Worm (Caenorhabditis elegans) whole organism, early embryonic: ENCODE results near the gene K02F3.9.

Experiments
- B0310.2 ChIP-seq: sonication (generic microtip); optimal IDR thresholded peaks from 2 replicates; lab custom pipeline; 2016; ENCODE audit warnings: mild to moderate bottlenecking, missing genetic modification characterization, missing compliant biosample characterization
- F13C5.2 ChIP-seq: sonication (generic microtip); optimal IDR thresholded peaks from 2 replicates; lab custom pipeline; 2017; ENCODE audit warnings: mild to moderate bottlenecking, missing genetic modification characterization, inconsistent platforms, missing compliant biosample characterization
- aly-1 ChIP-seq: sonication (generic microtip); optimal IDR thresholded peaks from 2 replicates; lab custom pipeline; 2016; ENCODE audit warnings: missing genetic modification characterization, missing compliant biosample characterization
- ama-1 ChIP-seq: fragments of 150-350 bp; optimal IDR thresholded peaks from 2 replicates; lab custom pipeline; 2014
- ceh-13 ChIP-seq: fragments of 200-800 bp; sonication (Bioruptor generic); optimal IDR thresholded peaks from 2 replicates; lab custom pipeline; 2018; ENCODE audit warnings: mild to moderate bottlenecking, missing genetic modification characterization, missing compliant biosample characterization
- ceh-36 ChIP-seq: sonication (generic microtip); optimal IDR thresholded peaks from 2 replicates; lab custom pipeline; 2016; ENCODE audit warnings: missing genetic modification characterization, inconsistent platforms, missing compliant biosample characterization
- ets-7 ChIP-seq: sonication (generic microtip); optimal IDR thresholded peaks from 2 replicates; lab custom pipeline; 2016; ENCODE audit warnings: missing genotype, missing genetic modification characterization, missing compliant biosample characterization
- flt-1 ChIP-seq: fragments of 200-800 bp; sonication (Bioruptor generic); IDR thresholded peaks from 2 replicates; pipeline ENCODE4 v1.3.6; 2022; ENCODE audit warnings: missing genetic modification characterization, missing compliant biosample characterization
- hmbx-1 ChIP-seq: sonication (generic microtip); optimal IDR thresholded peaks from 2 replicates; lab custom pipeline; 2016; ENCODE audit warnings: mild to moderate bottlenecking, missing genetic modification characterization, missing compliant biosample characterization
- hmg-4 ChIP-seq: fragments of 200-800 bp; sonication (Bioruptor generic); optimal IDR thresholded peaks from 2 replicates; lab custom pipeline; 2018; ENCODE audit warnings: mild to moderate bottlenecking, missing genetic modification characterization, missing compliant biosample characterization
- hnd-1 ChIP-seq: sonication (generic microtip); optimal IDR thresholded peaks from 2 replicates; lab custom pipeline; 2016; ENCODE audit warnings: missing genetic modification characterization, missing compliant biosample characterization
- pes-1 ChIP-seq: fragments of 200-800 bp; sonication (Bioruptor generic); IDR thresholded peaks from 2 replicates; pipeline ENCODE4 v1.3.6; 2022; ENCODE audit warnings: missing genetic modification reagents, missing genetic modification characterization, missing compliant biosample characterization
- scrt-1 ChIP-seq: fragments of 200-800 bp; sonication (Bioruptor generic); IDR thresholded peaks from 2 replicates; pipeline ENCODE4 v1.3.6; 2022; ENCODE audit warnings: missing genetic modification characterization, missing compliant biosample characterization
- sea-1 ChIP-seq: fragments of 200-800 bp; sonication (Bioruptor generic); conservative IDR thresholded peaks from 2 replicates; pipeline ENCODE4 v1.3.6; 2022; ENCODE audit warnings: missing genetic modification characterization, missing compliant biosample characterization
- tbx-11 ChIP-seq: fragments of 200-800 bp; sonication (Bioruptor generic); IDR thresholded peaks from 2 replicates; pipeline ENCODE4 v1.3.6; 2022; ENCODE audit warnings: missing genetic modification characterization, missing compliant biosample characterization
- tbx-37 ChIP-seq: fragments of 200-800 bp; sonication (Bioruptor generic); conservative IDR thresholded peaks from 2 replicates; pipeline ENCODE4 v1.3.6; 2022; ENCODE audit warnings: missing genetic modification reagents, missing genetic modification characterization, missing compliant biosample characterization
- tra-4 ChIP-seq: sonication (generic microtip); optimal IDR thresholded peaks from 2 replicates; lab custom pipeline; 2017; ENCODE audit warnings: missing genetic modification characterization, missing compliant biosample characterization

Gene K02F3.9

DNA sequence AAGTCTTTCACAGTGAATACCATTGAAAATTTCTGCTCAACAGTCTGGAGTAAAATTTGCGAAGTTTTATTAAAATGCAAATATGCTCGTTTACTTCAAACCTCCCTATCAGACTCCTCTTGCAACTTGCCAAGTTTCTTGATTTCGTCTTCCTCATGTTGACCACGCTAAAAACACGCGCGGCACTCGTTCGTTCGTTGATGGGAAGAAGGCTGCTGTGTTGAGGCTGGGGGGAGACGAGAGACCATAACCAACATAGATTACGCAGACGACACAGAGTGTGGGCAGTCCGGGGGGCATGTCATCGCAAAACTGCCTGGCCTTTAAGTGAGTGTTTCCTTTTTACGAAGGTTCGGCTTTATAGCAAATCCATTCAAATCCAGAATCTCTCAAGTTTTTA, 2.8 kb upstream of the K02F3.9 start:
- no peak for TF ChIP-seq ceh-13
- peak; percentile 23 for TF ChIP-seq hmg-4 (GFP tag; lab: Kevin White, UChicago)
- no peak for TF ChIP-seq flt-1
- no peak for TF ChIP-seq pes-1 (GFP tag; lab: Robert Waterston, UW)

DNA sequence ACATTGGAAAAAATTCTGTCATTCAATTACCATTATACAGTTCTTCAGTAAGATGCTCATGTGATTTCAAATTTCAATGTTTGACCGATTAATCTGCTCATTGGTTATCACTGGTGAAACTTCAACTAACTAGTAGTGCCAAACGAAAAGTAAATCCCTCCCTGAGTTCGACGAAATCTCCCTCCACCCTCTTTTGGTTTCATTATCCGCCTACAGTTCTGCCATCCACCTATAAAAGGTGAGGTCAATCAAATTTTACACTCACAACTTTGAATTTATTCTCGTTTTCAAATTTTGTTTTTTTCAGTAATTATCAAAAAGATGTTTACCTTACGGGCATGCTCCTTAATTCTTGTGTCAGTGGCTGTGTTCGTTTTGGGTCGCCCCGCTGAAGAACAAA, 1.5 kb upstream of the K02F3.9 start, which contains the start of gene far-8:
TSS of gene far-8 (plus strand) at position 301 of the 400 bp plus-strand sequence.
- no peak for TF ChIP-seq hmbx-1 (tag; lab: Kevin White, UChicago)
- no peak for TF ChIP-seq tbx-37 (GFP tag; lab: Robert Waterston, UW)

ce11 chrIII:839491-839890, 1.7 kb downstream of the K02F3.9 start, which contains the start of gene dos-3:
Gene dos-3 (minus strand): TSS chrIII:839591.
- TF ChIP-seq tbx-37 (GFP tag; lab: Robert Waterston, UW) (no peak), hmbx-1 (tag; lab: Kevin White, UChicago) (no peak), ceh-13 (no peak), F13C5.2 (tag; lab: Kevin White, UChicago) (no peak), hnd-1 (tag; lab: Kevin White, UChicago) (no peak), tbx-11 (no peak), ama-1 (lab: Kevin White, UChicago) (no peak), sea-1 (GFP tag; lab: Robert Waterston, UW) (no peak), B0310.2 (tag; lab: Kevin White, UChicago) (no peak), flt-1 (no peak), scrt-1 (GFP tag; lab: Robert Waterston, UW) (no peak), ets-7 (tag; lab: Kevin White, UChicago) (no peak), aly-1 (no peak), tra-4 (tag; lab: Kevin White, UChicago) (no peak), hmg-4 (GFP tag; lab: Kevin White, UChicago) (no peak), pes-1 (GFP tag; lab: Robert Waterston, UW) (no peak), ceh-36 (no peak)

- TF ChIP-seq aly-1 = no peak
- TF ChIP-seq B0310.2 (tag; lab: Kevin White, UChicago) = peak; percentile 44
- peak; percentile 75; the same call in 1 of the 2 replicates for TF ChIP-seq sea-1 (GFP tag; lab: Robert Waterston, UW)
- peak; percentile 49 for TF ChIP-seq hnd-1 (tag; lab: Kevin White, UChicago)
- TF ChIP-seq pes-1 (GFP tag; lab: Robert Waterston, UW) = peak; percentile 80; the same call in 1 of the 2 replicates
- TF ChIP-seq tbx-37 (GFP tag; lab: Robert Waterston, UW) = peak; percentile 34; the same call in 1 of the 2 replicates
- TF ChIP-seq ceh-13 = no peak
- TF ChIP-seq hmbx-1 (tag; lab: Kevin White, UChicago) = peak; percentile 39
- peak; percentile 48 for TF ChIP-seq tra-4 (tag; lab: Kevin White, UChicago)
- peak; percentile 78; the same call in 1 of the 2 replicates for TF ChIP-seq scrt-1 (GFP tag; lab: Robert Waterston, UW)
- TF ChIP-seq ets-7 (tag; lab: Kevin White, UChicago) = no peak
- TF ChIP-seq tbx-11 = 0 out of 2 replicates have a peak, but pooled peaks have one; percentile 48
- TF ChIP-seq flt-1 = peak; percentile 29; the same call in 1 of the 2 replicates
- TF ChIP-seq F13C5.2 (tag; lab: Kevin White, UChicago) = peak; percentile 75
- TF ChIP-seq hmg-4 (GFP tag; lab: Kevin White, UChicago) = peak; percentile 81
- peak; percentile 62 for TF ChIP-seq ceh-36
- TF ChIP-seq ama-1 (lab: Kevin White, UChicago) = peak; percentile 96
Observed at ce11 chrIII:835713-836278, 5.4 kb downstream of the K02F3.9 start.

ce11 chrIII:835208-835607, 6.0 kb downstream of the K02F3.9 start:
- TF ChIP-seq F13C5.2 (tag; lab: Kevin White, UChicago) = no peak

DNA sequence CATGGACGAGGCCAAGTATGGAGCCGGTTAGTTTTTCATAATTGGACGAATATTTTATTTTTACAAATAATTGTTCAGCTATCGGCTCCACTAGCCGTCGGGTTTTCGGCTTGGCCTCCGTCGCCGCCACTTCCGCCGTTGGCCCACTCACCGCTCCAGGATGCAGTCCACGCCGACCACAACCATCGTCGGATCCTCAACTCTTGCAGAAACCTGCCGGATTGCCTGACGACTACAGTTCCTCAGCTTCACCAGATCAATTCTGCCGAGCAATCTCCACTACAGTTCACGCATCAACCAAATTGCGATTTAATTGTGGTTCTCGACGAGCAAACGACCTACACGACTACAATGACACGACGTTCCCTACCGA, 6.7 kb downstream of the K02F3.9 start:
- TF ChIP-seq tbx-11 = 0 out of 2 replicates have a peak, but pooled peaks have one; percentile 11
- TF ChIP-seq aly-1 = no peak
- TF ChIP-seq hmg-4 (GFP tag; lab: Kevin White, UChicago) = peak; percentile 18

- TF ChIP-seq flt-1 (peak; percentile 54), hmbx-1 (tag; lab: Kevin White, UChicago) (no peak), ets-7 (tag; lab: Kevin White, UChicago) (no peak), ceh-13 (no peak), tbx-37 (GFP tag; lab: Robert Waterston, UW) (0 out of 2 replicates have a peak, but pooled peaks have one; percentile 13), F13C5.2 (tag; lab: Kevin White, UChicago) (peak; percentile 48), B0310.2 (tag; lab: Kevin White, UChicago) (no peak), hmg-4 (GFP tag; lab: Kevin White, UChicago) (peak; percentile 76), aly-1 (no peak), hnd-1 (tag; lab: Kevin White, UChicago) (no peak), ceh-36 (no peak), sea-1 (GFP tag; lab: Robert Waterston, UW) (0 out of 2 replicates have a peak, but pooled peaks have one; percentile 53), ama-1 (lab: Kevin White, UChicago) (peak; percentile 16), tbx-11 (no peak), scrt-1 (GFP tag; lab: Robert Waterston, UW) (no peak), tra-4 (tag; lab: Kevin White, UChicago) (no peak), pes-1 (GFP tag; lab: Robert Waterston, UW) (no peak)
Observed at ce11 chrIII:833711-834442, 7.3 kb downstream of the K02F3.9 start.
